Worm (Caenorhabditis elegans): ENCODE data around the gene B0563.6.

ce11 chrX:9105888-9106287 is 31.6 kb upstream of the B0563.6 start:
- TF ChIP-seq F49E8.2 (tag; optimal IDR thresholded peaks at IDR 0.05; ENCODE audit: insufficient read depth) (no peak), aptf-3 (GFP tag; IDR thresholded peaks at IDR 0.05) (no peak), mel-28 (tag; optimal IDR thresholded peaks at IDR 0.05; ENCODE audit: borderline replicate concordance) (no peak), ama-1 (optimal IDR thresholded peaks at IDR 0.05) (no peak), ama-1 (GFP tag; optimal IDR thresholded peaks at IDR 0.05) (no peak)
